Fruit fly (Drosophila melanogaster) whole organism: ENCODE results near the gene Mics1.

Experiments used
- CG8478 ChIP-seq: fragments of >200 bp; optimal IDR thresholded peaks from 2 replicates; lab custom pipeline; 2018; ENCODE audit warnings: inconsistent platforms
- Dll ChIP-seq: fragments of >200 bp; optimal IDR thresholded peaks from 2 replicates; lab custom pipeline; 2017
- EcR ChIP-seq, 2 experiments: fragments of >200 bp; optimal IDR thresholded peaks; 2 replicates each; lab custom pipeline; 2017; ENCODE audit warnings: missing biosample characterization in 2 of 2, missing genetic modification characterization in 2 of 2, missing genetic modification reagents in 2 of 2
- pan ChIP-seq: fragments of >200 bp; optimal IDR thresholded peaks from 2 replicates; lab custom pipeline; 2017
- psq ChIP-seq: fragments of >200 bp; optimal IDR thresholded peaks from 2 replicates; lab custom pipeline; 2017
- usp ChIP-seq: fragments of >200 bp; optimal IDR thresholded peaks from 2 replicates; lab custom pipeline; 2017; ENCODE audit warnings: missing biosample characterization, missing genetic modification characterization, mixed read lengths

Gene Mics1

DNA sequence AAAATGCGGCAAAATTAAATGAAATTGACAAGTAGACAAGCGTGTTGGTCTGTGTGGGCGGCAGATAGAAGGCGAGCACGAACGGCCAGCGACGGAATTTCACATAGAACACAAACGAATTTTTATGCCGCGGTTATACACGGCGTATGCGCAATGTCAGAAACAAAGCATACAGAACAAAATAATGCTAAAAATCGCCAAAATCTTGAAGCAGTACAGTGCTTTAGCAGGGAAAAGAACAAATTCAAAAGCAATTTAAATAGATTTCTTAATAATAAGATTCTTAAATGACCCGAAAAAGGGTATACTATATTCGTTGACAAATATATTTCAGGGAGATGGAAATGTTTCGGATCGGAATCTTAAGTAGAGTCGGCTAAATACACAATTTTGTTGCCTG lies 1.7 kb downstream of the Mics1 start:
- no peak for TF ChIP-seq pan (lab: Kevin White, UChicago)
- TF ChIP-seq psq (lab: Kevin White, UChicago) = no peak
- TF ChIP-seq Dll (lab: Kevin White, UChicago) = no peak
- TF ChIP-seq CG8478 (lab: Kevin White, UChicago) = no peak
- TF ChIP-seq EcR (GFP tag; optimal IDR thresholded peaks at IDR 0.05; lab: Kevin White, UChicago) = no peak
- no peak for TF ChIP-seq usp (GFP tag; lab: Kevin White, UChicago)

DNA sequence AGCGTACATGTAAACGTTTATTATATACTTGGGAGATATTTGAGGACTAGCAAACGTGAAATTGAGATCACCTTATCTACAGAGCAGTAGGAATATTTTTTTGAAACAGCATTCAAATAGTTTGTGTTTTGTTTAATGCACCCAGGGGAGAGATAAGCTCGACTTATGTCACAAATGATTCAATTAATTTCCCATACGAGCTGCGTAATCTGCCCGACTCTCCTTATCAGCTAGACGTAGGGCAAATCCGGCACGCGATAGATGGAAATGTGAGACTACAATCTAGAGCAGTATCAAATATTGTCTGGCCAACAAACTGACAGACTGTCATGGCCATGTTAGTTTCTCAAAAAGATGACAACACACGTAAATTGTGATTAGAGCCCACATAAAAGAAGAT lies 2.7 kb downstream of the Mics1 start:
- TF ChIP-seq pan (lab: Kevin White, UChicago) (no peak), Dll (lab: Kevin White, UChicago) (no peak), psq (lab: Kevin White, UChicago) (no peak), usp (GFP tag; lab: Kevin White, UChicago) (no peak), EcR (GFP tag; optimal IDR thresholded peaks at IDR 0.05; lab: Kevin White, UChicago) (no peak), CG8478 (lab: Kevin White, UChicago) (no peak)

DNA sequence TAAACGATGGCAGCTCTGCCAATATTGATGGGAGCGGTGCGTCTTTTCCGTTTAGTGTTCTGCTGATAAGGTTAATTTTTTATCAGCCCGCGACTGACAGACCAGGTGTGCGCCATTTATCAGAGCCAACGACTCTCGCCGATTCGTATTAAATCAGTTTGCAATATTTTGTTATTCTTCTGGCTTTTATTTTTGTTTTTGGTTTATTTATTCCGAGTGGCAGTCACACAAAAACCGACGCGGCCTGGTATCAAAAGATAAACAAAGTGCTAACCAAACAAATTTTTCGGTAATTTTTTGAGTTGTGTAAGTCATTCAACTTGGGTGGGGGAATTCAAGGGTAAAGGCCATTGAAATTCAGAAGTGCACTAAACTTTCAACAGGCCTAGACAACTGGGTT lies 4.7 kb downstream of the Mics1 start:
- TF ChIP-seq CG8478 (lab: Kevin White, UChicago) = no peak
- TF ChIP-seq usp (GFP tag; lab: Kevin White, UChicago) = no peak
- TF ChIP-seq psq (lab: Kevin White, UChicago) = no peak
- TF ChIP-seq Dll (lab: Kevin White, UChicago) = no peak
- TF ChIP-seq pan (lab: Kevin White, UChicago) = no peak
- no peak for TF ChIP-seq EcR (GFP tag; optimal IDR thresholded peaks at IDR 0.05; lab: Kevin White, UChicago)

dm6 chr3R:7493745-7494144 lies 8.4 kb downstream of the Mics1 start, which contains the start of gene alpha-Est10:
alpha-Est10 (minus strand) TSS chr3R:7493845.
- no peak for TF ChIP-seq pan (lab: Kevin White, UChicago)
- no peak for TF ChIP-seq usp (GFP tag; lab: Kevin White, UChicago)
- no peak for TF ChIP-seq Dll (lab: Kevin White, UChicago)
- no peak for TF ChIP-seq EcR (GFP tag; optimal IDR thresholded peaks at IDR 0.05; lab: Kevin White, UChicago)
- TF ChIP-seq CG8478 (lab: Kevin White, UChicago) = no peak
- no peak for TF ChIP-seq psq (lab: Kevin White, UChicago)

dm6 chr3R:7493171-7493570 lies 9.0 kb downstream of the Mics1 start, which contains the start of gene CG42656:
CG42656 (minus strand) TSS chr3R:7493271.
- TF ChIP-seq Dll (lab: Kevin White, UChicago) (no peak), usp (GFP tag; lab: Kevin White, UChicago) (no peak), EcR (GFP tag; optimal IDR thresholded peaks at IDR 0.05; lab: Kevin White, UChicago) (no peak), CG8478 (lab: Kevin White, UChicago) (no peak), pan (lab: Kevin White, UChicago) (no peak), psq (lab: Kevin White, UChicago) (no peak)

DNA sequence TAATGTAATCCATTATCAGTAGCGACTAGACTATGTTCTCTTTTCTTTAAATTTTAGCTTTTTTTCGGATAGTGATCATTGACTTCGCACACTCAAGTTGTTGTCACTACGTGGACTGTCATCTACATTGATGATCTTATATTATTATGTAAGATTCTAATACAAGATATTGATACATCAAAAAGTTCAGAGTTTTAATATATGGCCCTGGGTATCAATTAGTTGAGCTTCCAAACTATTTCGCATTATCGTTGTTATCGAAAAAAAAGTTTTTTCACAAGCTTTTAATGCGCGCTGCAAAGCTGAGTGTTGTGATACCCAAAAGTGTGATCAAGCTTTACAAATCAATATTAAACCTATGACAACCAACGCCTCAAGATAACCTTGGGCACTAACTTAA lies 10.1 kb downstream of the Mics1 start:
- TF ChIP-seq EcR (GFP tag; optimal IDR thresholded peaks at IDR 0.05; lab: Kevin White, UChicago) (no peak), pan (lab: Kevin White, UChicago) (peak; percentile 9), Dll (lab: Kevin White, UChicago) (no peak)

DNA sequence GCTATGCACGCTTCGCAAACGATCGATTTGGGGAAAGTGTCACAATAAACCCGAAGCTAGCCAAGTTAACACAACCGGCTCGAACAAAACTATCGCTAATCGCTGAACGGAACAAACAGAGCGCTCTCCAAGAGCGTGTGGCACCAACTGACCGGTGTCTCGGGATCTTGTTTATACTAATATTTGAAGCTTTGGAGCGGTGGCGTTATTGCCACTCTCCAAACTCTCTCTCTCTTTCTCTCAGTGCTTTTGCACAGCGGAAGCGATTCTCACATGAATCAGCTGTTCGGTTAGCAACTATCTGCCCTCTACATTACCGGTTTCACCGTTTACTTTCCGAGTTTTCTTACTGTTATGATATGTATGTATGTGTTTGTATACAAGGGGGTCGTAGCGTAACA lies 10.7 kb downstream of the Mics1 start:
- TF ChIP-seq CG8478 (lab: Kevin White, UChicago) (no peak), Dll (lab: Kevin White, UChicago) (no peak), EcR (GFP tag; optimal IDR thresholded peaks at IDR 0.05; lab: Kevin White, UChicago) (peak in 1 of 2 experiments; percentile 17)

DNA sequence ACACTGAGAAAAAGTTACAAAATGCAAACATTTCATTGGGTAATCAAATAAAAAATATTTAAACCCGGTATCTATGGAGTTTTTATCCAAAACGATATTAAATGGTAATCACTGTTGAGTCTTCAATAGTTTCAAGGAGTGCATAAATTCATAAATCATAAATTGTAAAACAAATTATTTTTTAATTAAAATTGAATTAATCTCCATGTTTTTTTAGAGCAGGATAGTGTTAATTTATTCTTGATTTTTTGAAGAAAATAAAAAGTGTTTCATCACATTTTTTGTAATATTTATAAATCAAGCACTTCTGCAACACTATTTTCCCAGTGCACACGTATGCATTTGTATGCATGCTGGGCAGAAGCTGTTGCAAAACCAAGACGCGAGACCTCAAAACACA lies 11.3 kb downstream of the Mics1 start:
- TF ChIP-seq Dll (lab: Kevin White, UChicago) (no peak), EcR (GFP tag; optimal IDR thresholded peaks at IDR 0.05; lab: Kevin White, UChicago) (no peak), pan (lab: Kevin White, UChicago) (no peak), usp (GFP tag; lab: Kevin White, UChicago) (no peak)

- no peak for TF ChIP-seq EcR (GFP tag; optimal IDR thresholded peaks at IDR 0.05; lab: Kevin White, UChicago)
- no peak for TF ChIP-seq psq (lab: Kevin White, UChicago)
- no peak for TF ChIP-seq pan (lab: Kevin White, UChicago)
- no peak for TF ChIP-seq Dll (lab: Kevin White, UChicago)
- TF ChIP-seq CG8478 (lab: Kevin White, UChicago) = no peak
Observed at dm6 chr3R:7489902-7490301, 12.3 kb downstream of the Mics1 start.

DNA sequence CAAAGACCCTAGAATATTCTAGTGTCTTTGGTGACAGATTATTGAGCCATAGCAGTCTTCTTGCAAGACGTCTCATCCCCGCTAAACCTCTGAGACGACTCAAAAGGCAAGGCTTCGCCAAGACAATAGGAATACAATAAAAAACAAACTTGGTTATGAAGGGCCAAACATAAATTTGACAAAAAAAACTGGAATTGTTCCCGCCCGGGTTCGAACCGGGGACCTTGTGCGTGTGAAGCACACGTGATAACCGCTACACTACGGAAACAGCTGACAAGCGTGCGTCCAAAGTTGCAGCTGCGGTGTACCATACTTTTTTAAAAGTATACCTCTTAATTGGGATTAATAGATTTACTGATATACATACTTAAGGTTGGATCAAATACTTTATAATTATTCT lies 26.5 kb downstream of the Mics1 start:
- TF ChIP-seq psq (lab: Kevin White, UChicago) (no peak), Dll (lab: Kevin White, UChicago) (no peak), EcR (GFP tag; optimal IDR thresholded peaks at IDR 0.05; lab: Kevin White, UChicago) (no peak), usp (GFP tag; lab: Kevin White, UChicago) (no peak), pan (lab: Kevin White, UChicago) (no peak), CG8478 (lab: Kevin White, UChicago) (no peak)

- no peak for TF ChIP-seq pan (lab: Kevin White, UChicago)
- TF ChIP-seq EcR (GFP tag; optimal IDR thresholded peaks at IDR 0.05; lab: Kevin White, UChicago) = peak; percentile 74 to 87
- no peak for TF ChIP-seq usp (GFP tag; lab: Kevin White, UChicago)
Observed at dm6 chr3R:7474616-7475120, 27.5 kb downstream of the Mics1 start.

DNA sequence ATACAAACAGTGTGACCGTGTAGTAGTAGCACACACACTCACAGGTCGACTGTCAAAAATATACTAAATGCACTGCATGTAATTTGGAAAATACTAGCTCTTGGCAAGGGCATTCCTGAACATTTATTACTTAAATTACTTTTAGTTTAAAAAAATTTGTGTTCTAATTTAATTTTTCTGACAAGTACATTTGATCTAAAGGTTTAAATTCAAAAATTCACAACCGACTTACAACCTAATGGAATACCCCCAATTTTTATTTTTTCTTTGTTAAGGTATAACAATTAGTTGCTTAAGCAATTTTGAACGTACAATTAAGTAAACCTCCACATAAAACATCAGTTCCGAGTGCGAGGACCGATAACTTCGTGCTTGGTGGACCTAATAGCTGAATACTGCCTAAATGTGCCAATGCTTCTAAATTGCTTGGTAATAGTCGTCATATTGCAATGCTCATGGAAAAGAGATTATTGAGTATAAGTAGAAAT lies 28.4 kb downstream of the Mics1 start, which contains the start of gene CG1142:
Gene CG1142 (minus strand): TSS at position 15 of the 488 bp plus-strand sequence.
- TF ChIP-seq pan (lab: Kevin White, UChicago) (no peak), Dll (lab: Kevin White, UChicago) (no peak), psq (lab: Kevin White, UChicago) (no peak), EcR (GFP tag; optimal IDR thresholded peaks at IDR 0.05; lab: Kevin White, UChicago) (no peak), usp (GFP tag; lab: Kevin White, UChicago) (no peak), CG8478 (lab: Kevin White, UChicago) (no peak)
